Worm (Caenorhabditis elegans): ENCODE measurements around the gene K08D8.12.

K08D8.12 gene

ce11 chrIV:12906529-12906928 is 13.3 kb downstream of the K08D8.12 start, which contains the start of gene K08D8.3:
Gene K08D8.3, minus strand, starts transcription at chrIV:12906659.
- TF ChIP-seq W03F9.2 (tag; optimal IDR thresholded peaks at IDR 0.05) (no peak), him-1 (tag; optimal IDR thresholded peaks at IDR 0.05) (no peak), dao-5 (tag; optimal IDR thresholded peaks at IDR 0.05) (no peak)

DNA sequence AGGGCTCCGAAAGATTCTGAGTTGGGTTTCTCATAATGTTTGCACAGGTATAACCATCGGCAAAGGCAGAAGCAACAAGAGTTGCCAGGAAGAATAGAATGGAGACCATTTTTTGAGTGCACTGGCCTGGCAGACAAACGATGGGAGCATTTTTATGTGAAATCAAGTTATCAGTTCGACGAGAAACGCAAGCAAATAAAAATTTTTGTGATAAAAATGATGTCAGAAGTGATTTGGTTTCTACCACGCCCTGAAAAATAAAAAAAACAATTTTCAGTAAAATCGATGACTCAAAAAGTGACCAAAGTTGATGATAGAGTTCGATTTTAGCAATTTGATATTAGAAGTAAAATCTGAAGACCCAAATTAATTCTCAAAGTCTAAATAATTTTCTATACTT is 16.6 kb downstream of the K08D8.12 start, which contains the start of gene K08D8.4:
Gene K08D8.4 (minus strand): TSS at position 128 of the 400 bp plus-strand sequence.
- TF ChIP-seq him-1 (tag; optimal IDR thresholded peaks at IDR 0.05) = no peak
- TF ChIP-seq W03F9.2 (tag; optimal IDR thresholded peaks at IDR 0.05) = no peak
- TF ChIP-seq dao-5 (tag; optimal IDR thresholded peaks at IDR 0.05) = no peak

- TF ChIP-seq W03F9.2 (tag; optimal IDR thresholded peaks at IDR 0.05) (no peak), dao-5 (tag; optimal IDR thresholded peaks at IDR 0.05) (no peak), him-1 (tag; optimal IDR thresholded peaks at IDR 0.05) (no peak)
Measured at ce11 chrIV:12911990-12912389, 18.7 kb downstream of the K08D8.12 start, which contains the start of gene K08D8.5. Gene K08D8.5, minus strand, starts transcription at chrIV:12912129.

ce11 chrIV:12914532-12915019 is 21.3 kb downstream of the K08D8.12 start, which contains the start of gene irg-6:
Gene irg-6, minus strand, starts transcription at chrIV:12914969.
- TF ChIP-seq W03F9.2 (tag; optimal IDR thresholded peaks at IDR 0.05) = no peak
- no peak for TF ChIP-seq dao-5 (tag; optimal IDR thresholded peaks at IDR 0.05)
- no peak for TF ChIP-seq him-1 (tag; optimal IDR thresholded peaks at IDR 0.05)

ce11 chrIV:12915479-12915878 is 22.2 kb downstream of the K08D8.12 start, which contains the start of gene srz-15:
Gene srz-15, plus strand, starts transcription at chrIV:12915779.
- TF ChIP-seq W03F9.2 (tag; optimal IDR thresholded peaks at IDR 0.05) = no peak

ce11 chrIV:12918256-12918655 is 25.0 kb downstream of the K08D8.12 start, which contains the start of gene C32H11.3:
Gene C32H11.3, plus strand, starts transcription at chrIV:12918556.
- TF ChIP-seq him-1 (tag; optimal IDR thresholded peaks at IDR 0.05) (no peak), W03F9.2 (tag; optimal IDR thresholded peaks at IDR 0.05) (no peak), dao-5 (tag; optimal IDR thresholded peaks at IDR 0.05) (no peak)

ce11 chrIV:12920553-12920952 is 27.3 kb downstream of the K08D8.12 start:
- TF ChIP-seq him-1 (tag; optimal IDR thresholded peaks at IDR 0.05) = no peak
- TF ChIP-seq dao-5 (tag; optimal IDR thresholded peaks at IDR 0.05) = no peak
- TF ChIP-seq W03F9.2 (tag; optimal IDR thresholded peaks at IDR 0.05) = no peak

ce11 chrIV:12921027-12921426 is 27.8 kb downstream of the K08D8.12 start, which contains the start of gene C32H11.4:
Gene C32H11.4, plus strand, starts transcription at chrIV:12921264.
- TF ChIP-seq him-1 (tag; optimal IDR thresholded peaks at IDR 0.05) (no peak), W03F9.2 (tag; optimal IDR thresholded peaks at IDR 0.05) (no peak), dao-5 (tag; optimal IDR thresholded peaks at IDR 0.05) (no peak)

DNA sequence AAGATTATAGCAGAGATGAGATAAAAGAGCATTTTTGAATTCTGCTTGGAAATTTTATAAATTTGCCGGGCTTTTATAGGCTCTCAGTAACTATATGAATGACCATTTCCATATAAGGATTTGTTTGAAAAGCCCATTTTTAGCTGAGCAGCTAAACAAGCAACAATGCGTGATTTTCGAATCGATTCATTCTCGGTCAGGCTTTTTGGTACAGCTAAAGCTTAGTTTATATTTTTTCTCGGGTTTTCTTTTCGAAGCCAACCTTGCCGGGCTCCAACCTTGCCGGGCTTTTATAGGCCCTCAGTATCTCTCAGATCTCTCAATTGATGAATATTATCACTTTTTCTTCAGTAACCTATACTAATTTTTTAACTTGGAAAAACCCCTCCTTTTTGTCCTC is 31.1 kb downstream of the K08D8.12 start, which contains the start of gene srlf-4:
Gene srlf-4 (minus strand): TSS at position 101 of the 400 bp plus-strand sequence.
- TF ChIP-seq W03F9.2 (tag; optimal IDR thresholded peaks at IDR 0.05) = no peak
- no peak for TF ChIP-seq him-1 (tag; optimal IDR thresholded peaks at IDR 0.05)
- TF ChIP-seq dao-5 (tag; optimal IDR thresholded peaks at IDR 0.05) = no peak

- TF ChIP-seq W03F9.2 (tag; optimal IDR thresholded peaks at IDR 0.05) (no peak), dao-5 (tag; optimal IDR thresholded peaks at IDR 0.05) (no peak), him-1 (tag; optimal IDR thresholded peaks at IDR 0.05) (no peak)
Measured at ce11 chrIV:12926639-12927038, 33.4 kb downstream of the K08D8.12 start, which contains the start of gene srlf-5. Gene srlf-5, minus strand, starts transcription at chrIV:12926739.

DNA sequence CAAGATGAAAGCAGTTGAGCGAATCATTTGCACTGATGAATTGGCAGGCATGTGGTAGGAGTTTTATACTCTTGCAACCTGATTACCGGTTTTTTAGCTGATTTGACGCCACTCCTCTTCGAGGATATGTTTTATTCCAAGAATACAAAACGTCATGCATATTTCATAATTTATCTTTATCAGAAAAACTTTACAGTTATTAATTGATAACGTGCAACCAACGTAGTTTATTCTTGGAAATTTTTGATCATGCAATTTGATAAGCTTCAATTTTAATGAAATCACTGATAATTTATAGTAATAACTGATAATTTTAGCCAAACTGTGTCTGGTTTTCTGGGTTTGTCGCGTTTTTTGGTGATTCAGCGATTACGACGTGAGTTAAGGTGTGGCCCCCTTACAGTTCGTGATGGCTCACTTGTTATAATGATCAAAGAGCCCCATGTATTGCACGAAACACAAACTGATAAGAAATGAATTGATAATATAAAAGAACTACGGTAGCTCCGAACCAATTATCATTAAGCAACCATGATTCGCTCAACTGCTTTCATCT is 43.0 kb downstream of the K08D8.12 start, which contains the start of the genes cld-1 and dod-21:
Gene cld-1 (minus strand): TSS at position 51 of the 556 bp plus-strand sequence.
Gene dod-21 (plus strand): TSS at position 518 of the 556 bp plus-strand sequence.
- TF ChIP-seq W03F9.2 (tag; optimal IDR thresholded peaks at IDR 0.05) = peak; percentile 28
- TF ChIP-seq him-1 (tag; optimal IDR thresholded peaks at IDR 0.05) = no peak
- no peak for TF ChIP-seq dao-5 (tag; optimal IDR thresholded peaks at IDR 0.05)

DNA sequence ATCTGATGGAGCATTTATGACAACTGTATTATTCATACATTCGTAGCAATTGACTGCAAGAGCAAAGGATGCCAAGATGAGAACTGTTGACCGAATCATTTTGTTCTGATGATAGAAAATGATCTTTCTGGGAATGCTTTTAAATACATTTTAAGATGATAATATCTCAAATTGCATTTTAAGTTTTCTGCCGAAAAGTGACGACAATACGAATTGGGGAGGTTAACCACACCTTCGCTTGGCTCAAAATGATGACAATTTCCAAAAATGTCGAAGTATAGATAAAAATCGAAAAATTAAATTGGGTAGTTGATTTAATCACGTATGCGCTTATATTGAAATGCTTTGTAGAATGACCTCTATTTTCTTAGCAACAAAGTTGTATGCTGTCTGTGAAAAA is 48.0 kb downstream of the K08D8.12 start, which contains the start of gene dod-24:
Gene dod-24 (minus strand): TSS at position 101 of the 400 bp plus-strand sequence.
- TF ChIP-seq him-1 (tag; optimal IDR thresholded peaks at IDR 0.05) = no peak
- TF ChIP-seq dao-5 (tag; optimal IDR thresholded peaks at IDR 0.05) = no peak
- TF ChIP-seq W03F9.2 (tag; optimal IDR thresholded peaks at IDR 0.05) = no peak

DNA sequence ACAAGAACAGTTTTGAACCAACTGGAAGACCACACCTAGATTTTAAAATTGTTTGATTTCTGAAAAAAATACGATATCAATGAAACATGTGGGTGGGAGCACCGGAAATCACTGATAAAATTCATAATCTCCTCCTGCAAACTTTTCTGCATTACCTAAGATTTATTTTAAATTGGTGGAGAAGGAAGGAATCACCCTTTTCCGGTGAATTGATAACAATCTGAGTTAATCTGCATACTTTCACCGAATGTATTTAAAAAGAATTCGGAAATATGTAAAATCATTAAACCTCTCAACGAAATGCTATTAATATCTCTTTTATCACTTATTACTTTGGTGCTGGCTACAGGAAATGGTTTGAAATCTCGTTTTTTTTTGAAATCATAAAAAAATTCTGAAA is 49.4 kb downstream of the K08D8.12 start, which contains the start of gene dct-19:
Gene dct-19 (plus strand): TSS at position 301 of the 400 bp plus-strand sequence.
- TF ChIP-seq him-1 (tag; optimal IDR thresholded peaks at IDR 0.05) = no peak
- no peak for TF ChIP-seq W03F9.2 (tag; optimal IDR thresholded peaks at IDR 0.05)
- no peak for TF ChIP-seq dao-5 (tag; optimal IDR thresholded peaks at IDR 0.05)

Data from whole organism, L4/young adult.